Worm (Caenorhabditis elegans) whole organism, L4 larva: Measurements from ENCODE around the gene clec-227.
A peak's percentile ranks its signal among the peaks of the same experiment; 100 is the strongest.

Experiments
- D1046.2 ChIP-seq: fragments of 200-800 bp; sonication (Bioruptor generic); IDR thresholded peaks from 2 replicates; pipeline ENCODE4 v1.3.6; 2022; ENCODE audit warnings: missing genetic modification characterization, missing compliant biosample characterization
- F49E8.2 ChIP-seq: sonication (generic microtip); optimal IDR thresholded peaks from 2 replicates; lab custom pipeline; 2016; ENCODE audit warnings: missing compliant biosample characterization, mild to moderate bottlenecking, missing genetic modification characterization, borderline replicate concordance
- T26A8.4 ChIP-seq: fragments of 200-800 bp; sonication (Bioruptor generic); IDR thresholded peaks from 2 replicates; pipeline ENCODE4 v1.3.6; 2022; ENCODE audit warnings: missing genetic modification characterization, missing compliant biosample characterization
- Y105C5A.15 ChIP-seq: fragments of 200-800 bp; sonication (Bioruptor generic); IDR thresholded peaks from 2 replicates; pipeline ENCODE4 v1.3.6; 2022; ENCODE audit warnings: missing genetic modification characterization, missing compliant biosample characterization
- Y48G9A.11 ChIP-seq: fragments of 200-800 bp; sonication (Bioruptor generic); IDR thresholded peaks from 2 replicates; pipeline ENCODE4 v1.3.6; 2022; ENCODE audit warnings: missing genetic modification reagents, missing genetic modification characterization, missing compliant biosample characterization
- Y5F2A.4 ChIP-seq: fragments of 200-800 bp; sonication (Bioruptor generic); optimal IDR thresholded peaks from 2 replicates; lab custom pipeline; 2018; ENCODE audit warnings: mild to moderate bottlenecking, missing genetic modification characterization, missing compliant biosample characterization
- ZK337.2 ChIP-seq: fragments of 200-800 bp; sonication (Bioruptor generic); IDR thresholded peaks from 2 replicates; pipeline ENCODE4 v1.3.6; 2022; ENCODE audit warnings: missing genetic modification reagents, missing genetic modification characterization, missing compliant biosample characterization
- ZK546.5 ChIP-seq, 2 experiments: sonication (generic microtip); optimal IDR thresholded peaks; 2 replicates each; lab custom pipeline; 2017; ENCODE audit warnings: missing biosample characterization in 2 of 2, missing genetic modification characterization in 2 of 2
- aha-1 ChIP-seq: fragments of 150-350 bp; peaks from one replicate; lab custom pipeline; 2014; ENCODE audit warnings: missing biosample characterization, missing genetic modification characterization
- aly-2 ChIP-seq: sonication (generic microtip); optimal IDR thresholded peaks from 2 replicates; lab custom pipeline; 2018; ENCODE audit warnings: missing biosample characterization, missing genetic modification characterization
- ama-1 ChIP-seq: fragments of 150-350 bp; optimal IDR thresholded peaks from 2 replicates; lab custom pipeline; 2014; ENCODE audit warnings: inconsistent platforms, mixed read lengths
- arid-1 ChIP-seq: fragments of 200-800 bp; sonication (Bioruptor generic); conservative IDR thresholded peaks from 2 replicates; pipeline ENCODE4 v1.3.6; 2022; ENCODE audit warnings: missing genetic modification reagents, missing genetic modification characterization, missing compliant biosample characterization
- ceh-20 ChIP-seq: fragments of 200-800 bp; sonication (Bioruptor generic); IDR thresholded peaks from 2 replicates; pipeline ENCODE4 v1.3.6; 2022; ENCODE audit warnings: missing genetic modification reagents, missing genetic modification characterization, missing compliant biosample characterization
- ceh-32 ChIP-seq: sonication (generic microtip); optimal IDR thresholded peaks from 2 replicates; lab custom pipeline; 2016; ENCODE audit warnings: mild to moderate bottlenecking, missing genetic modification characterization, missing compliant biosample characterization; ENCODE audit not compliant: poor library complexity
- ceh-44 ChIP-seq: fragments of 200-800 bp; sonication (Bioruptor generic); IDR thresholded peaks from 2 replicates; pipeline ENCODE4 v1.3.6; 2022; ENCODE audit warnings: missing genetic modification reagents, missing genetic modification characterization, missing compliant biosample characterization
- ceh-82 ChIP-seq: sonication (generic microtip); optimal IDR thresholded peaks from 2 replicates; lab custom pipeline; 2017; ENCODE audit warnings: missing biosample characterization, missing genetic modification characterization
- dmd-8 ChIP-seq: fragments of 200-800 bp; sonication (Bioruptor generic); IDR thresholded peaks from 2 replicates; pipeline ENCODE4 v1.3.6; 2022; ENCODE audit warnings: missing genetic modification characterization, missing compliant biosample characterization
- duxl-1 ChIP-seq: sonication (generic microtip); optimal IDR thresholded peaks from 2 replicates; lab custom pipeline; 2016; ENCODE audit warnings: mild to moderate bottlenecking, missing genetic modification characterization, moderate library complexity, missing compliant biosample characterization; ENCODE audit not compliant: poor library complexity
- dve-1 ChIP-seq: sonication (generic microtip); optimal IDR thresholded peaks from 2 replicates; lab custom pipeline; 2017; ENCODE audit warnings: antibody characterized with exemption, mild to moderate bottlenecking, missing genetic modification characterization, missing compliant biosample characterization; ENCODE audit not compliant: insufficient read depth
- egl-27 ChIP-seq: sonication (generic microtip); optimal IDR thresholded peaks from 3 replicates; lab custom pipeline; 2017; ENCODE audit warnings: missing biosample characterization, missing genetic modification reagents, missing genetic modification characterization
- fkh-10 ChIP-seq: fragments of 150-350 bp; optimal IDR thresholded peaks from 2 replicates; lab custom pipeline; 2014; ENCODE audit warnings: missing biosample characterization, missing genetic modification reagents, missing genetic modification characterization
- fos-1 ChIP-seq: fragments of 150-350 bp; optimal IDR thresholded peaks from 2 replicates; lab custom pipeline; 2014; ENCODE audit warnings: missing biosample characterization, missing genetic modification characterization
- gei-8 ChIP-seq: fragments of 200-800 bp; sonication (Bioruptor generic); optimal IDR thresholded peaks from 2 replicates; lab custom pipeline; 2018; ENCODE audit warnings: mild to moderate bottlenecking, missing genetic modification characterization, missing compliant biosample characterization
- hlh-11 ChIP-seq: fragments of 200-800 bp; sonication (Bioruptor generic); optimal IDR thresholded peaks from 2 replicates; lab custom pipeline; 2018; ENCODE audit warnings: mild to moderate bottlenecking, missing genetic modification characterization, missing compliant biosample characterization
- hmg-1.1 ChIP-seq: fragments of 200-800 bp; sonication (Bioruptor generic); IDR thresholded peaks from 2 replicates; pipeline ENCODE4 v1.3.6; 2022; ENCODE audit warnings: missing genetic modification reagents, missing genetic modification characterization, missing compliant biosample characterization
- jun-1 ChIP-seq: fragments of 150-350 bp; optimal IDR thresholded peaks from 2 replicates; lab custom pipeline; 2014; ENCODE audit warnings: missing biosample characterization, missing genetic modification reagents, missing genetic modification characterization
- lin-1 ChIP-seq: fragments of 200-800 bp; sonication (Bioruptor generic); IDR thresholded peaks from 2 replicates; pipeline ENCODE4 v1.3.6; 2022; ENCODE audit warnings: missing genetic modification reagents, missing genetic modification characterization, missing compliant biosample characterization
- lin-15B ChIP-seq: fragments of 150-350 bp; sonication (generic microtip); optimal IDR thresholded peaks from 3 replicates; lab custom pipeline; 2014; ENCODE audit warnings: missing biosample characterization, missing genetic modification characterization
- lin-38 ChIP-seq: fragments of 200-800 bp; sonication (Bioruptor generic); IDR thresholded peaks from 2 replicates; pipeline ENCODE4 v1.3.6; 2022; ENCODE audit warnings: missing genetic modification reagents, missing genetic modification characterization, missing compliant biosample characterization
- lin-39 ChIP-seq: fragments of 150-350 bp; optimal IDR thresholded peaks from 2 replicates; lab custom pipeline; 2014; ENCODE audit warnings: missing biosample characterization, missing genetic modification reagents, missing genetic modification characterization
- madf-5 ChIP-seq, 2 experiments: fragments of 200-800 bp; sonication (Bioruptor generic); IDR thresholded peaks; 2 replicates each; pipeline ENCODE4 v1.3.6; 2022; ENCODE audit warnings: missing compliant biosample characterization in 2 of 2, missing genetic modification characterization in 2 of 2
- madf-9 ChIP-seq: fragments of 200-800 bp; sonication (Bioruptor generic); conservative IDR thresholded peaks from 2 replicates; pipeline ENCODE4 v1.3.6; 2022; ENCODE audit warnings: missing genetic modification reagents, missing genetic modification characterization, missing compliant biosample characterization
- mes-2 ChIP-seq: sonication (generic microtip); optimal IDR thresholded peaks from 2 replicates; lab custom pipeline; 2016; ENCODE audit warnings: missing genotype, mild to moderate bottlenecking, missing genetic modification characterization, missing compliant biosample characterization; ENCODE audit not compliant: poor library complexity, severe bottlenecking
- mxl-3 ChIP-seq: fragments of 200-800 bp; sonication (Bioruptor generic); optimal IDR thresholded peaks from 2 replicates; lab custom pipeline; 2018; ENCODE audit warnings: mild to moderate bottlenecking, missing genetic modification characterization, missing compliant biosample characterization
- nhr-111 ChIP-seq: fragments of 200-800 bp; sonication (Bioruptor generic); optimal IDR thresholded peaks from 2 replicates; lab custom pipeline; 2018; ENCODE audit warnings: mild to moderate bottlenecking, missing genetic modification characterization, missing compliant biosample characterization
- nhr-25 ChIP-seq: sonication (generic microtip); optimal IDR thresholded peaks from 2 replicates; lab custom pipeline; 2017; ENCODE audit warnings: missing genetic modification characterization, mild to moderate bottlenecking, missing compliant biosample characterization, antibody characterized with exemption, moderate library complexity, borderline replicate concordance; ENCODE audit not compliant: insufficient read depth
- nhr-28 ChIP-seq: fragments of 150-350 bp; optimal IDR thresholded peaks from 2 replicates; lab custom pipeline; 2014; ENCODE audit warnings: missing biosample characterization, missing genetic modification characterization
- nhr-41 ChIP-seq: fragments of 200-800 bp; sonication (Bioruptor generic); IDR thresholded peaks from 2 replicates; pipeline ENCODE4 v1.3.6; 2022; ENCODE audit warnings: missing genetic modification reagents, missing genetic modification characterization, missing compliant biosample characterization
- nhr-6 ChIP-seq: fragments of 150-350 bp; optimal IDR thresholded peaks from 2 replicates; lab custom pipeline; 2014; ENCODE audit warnings: missing biosample characterization, missing genetic modification characterization
- saeg-2 ChIP-seq: fragments of 200-800 bp; sonication (Bioruptor generic); IDR thresholded peaks from 2 replicates; pipeline ENCODE4 v1.3.6; 2022; ENCODE audit warnings: missing genetic modification reagents, missing genetic modification characterization, missing compliant biosample characterization
- sdz-12 ChIP-seq: fragments of 200-800 bp; sonication (Bioruptor generic); optimal IDR thresholded peaks from 2 replicates; lab custom pipeline; 2018; ENCODE audit warnings: mild to moderate bottlenecking, missing genetic modification characterization, missing compliant biosample characterization
- skn-1 ChIP-seq: fragments of 150-350 bp; optimal IDR thresholded peaks from 2 replicates; lab custom pipeline; 2014; ENCODE audit warnings: missing biosample characterization, missing genetic modification characterization
- snpc-1.2 ChIP-seq: fragments of 200-800 bp; sonication (Bioruptor generic); IDR thresholded peaks from 2 replicates; pipeline ENCODE4 v1.3.6; 2022; ENCODE audit warnings: missing genetic modification reagents, missing genetic modification characterization, missing compliant biosample characterization
- snpc-4 ChIP-seq: fragments of 150-350 bp; optimal IDR thresholded peaks from 2 replicates; lab custom pipeline; 2014; ENCODE audit warnings: missing biosample characterization, missing genetic modification characterization
- spr-1 ChIP-seq: sonication (generic microtip); optimal IDR thresholded peaks from 2 replicates; lab custom pipeline; 2016; ENCODE audit warnings: mild to moderate bottlenecking, missing genetic modification characterization, missing compliant biosample characterization
- tra-1 ChIP-seq: fragments of 200-800 bp; sonication (Bioruptor generic); IDR thresholded peaks from 2 replicates; pipeline ENCODE4 v1.3.6; 2022; ENCODE audit warnings: missing genetic modification reagents, missing genetic modification characterization, missing compliant biosample characterization
- unc-130 ChIP-seq: sonication (generic microtip); optimal IDR thresholded peaks from 2 replicates; lab custom pipeline; 2016; ENCODE audit warnings: missing genetic modification reagents, missing genetic modification characterization, missing compliant biosample characterization
- vab-7 ChIP-seq: fragments of 200-800 bp; sonication (Bioruptor generic); IDR thresholded peaks from 2 replicates; pipeline ENCODE4 v1.3.6; 2022; ENCODE audit warnings: missing genetic modification reagents, missing genetic modification characterization, missing compliant biosample characterization
- zag-1 ChIP-seq: fragments of 150-350 bp; optimal IDR thresholded peaks from 2 replicates; lab custom pipeline; 2014; ENCODE audit warnings: missing biosample characterization, missing genetic modification characterization
- zfp-3 ChIP-seq: fragments of 200-800 bp; sonication (Bioruptor generic); conservative IDR thresholded peaks from 2 replicates; pipeline ENCODE4 v1.3.6; 2022; ENCODE audit warnings: missing genetic modification reagents, missing genetic modification characterization, missing compliant biosample characterization
- zip-2 ChIP-seq: fragments of 150-350 bp; optimal IDR thresholded peaks from 2 replicates; lab custom pipeline; 2014; ENCODE audit warnings: missing biosample characterization, missing genetic modification characterization
- ztf-11 ChIP-seq: fragments of 150-350 bp; optimal IDR thresholded peaks from 2 replicates; lab custom pipeline; 2014; ENCODE audit warnings: missing biosample characterization, missing genetic modification characterization

clec-227 gene

DNA sequence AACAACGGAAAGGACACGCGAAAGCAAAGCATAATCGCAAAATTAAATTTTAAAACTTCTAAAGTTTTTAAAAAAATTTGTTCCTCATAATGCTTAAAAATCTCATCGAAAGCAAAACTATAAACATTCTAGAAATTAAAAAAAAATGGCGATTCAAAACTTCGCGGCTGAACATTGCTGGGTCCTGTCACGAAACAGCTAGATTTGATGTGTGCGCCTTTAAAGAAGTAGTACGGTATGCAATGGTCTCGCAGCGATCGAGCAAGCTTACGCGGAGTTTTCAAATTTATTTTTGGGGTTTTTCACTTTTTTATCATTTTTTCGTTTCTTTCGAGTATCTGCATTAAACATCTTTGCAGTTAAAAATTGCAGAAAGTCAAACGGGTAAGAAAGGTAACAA, 15.3 kb upstream of the clec-227 start, which contains the start of gene coh-3:
Gene coh-3, plus strand, starts transcription at position 353 of the 400 bp plus-strand sequence.
- TF ChIP-seq hmg-1.1 (no peak), Y48G9A.11 (GFP tag; lab: Robert Waterston, UW) (peak; percentile 62; the same call in 1 of the 2 replicates), nhr-111 (GFP tag; lab: Kevin White, UChicago) (no peak), Y105C5A.15 (GFP tag; lab: Robert Waterston, UW) (no peak), dve-1 (tag; lab: Kevin White, UChicago) (no peak), lin-38 (GFP tag; lab: Robert Waterston, UW) (peak; percentile 52), D1046.2 (GFP tag; lab: Robert Waterston, UW) (no peak), fos-1 (no peak), snpc-4 (no peak), zfp-3 (GFP tag; lab: Robert Waterston, UW) (no peak), mes-2 (tag; lab: Kevin White, UChicago) (peak; percentile 10), snpc-1.2 (GFP tag; lab: Robert Waterston, UW) (peak; percentile 75; the same call in 1 of the 2 replicates), ceh-82 (tag; lab: Kevin White, UChicago) (no peak), lin-15B (tag; lab: Kevin White, UChicago) (no peak), spr-1 (tag; lab: Kevin White, UChicago) (no peak), nhr-6 (tag; lab: Kevin White, UChicago) (no peak), jun-1 (tag; lab: Kevin White, UChicago) (no peak), saeg-2 (GFP tag; lab: Robert Waterston, UW) (no peak), zag-1 (no peak), tra-1 (GFP tag; lab: Robert Waterston, UW) (no peak), gei-8 (GFP tag; lab: Kevin White, UChicago) (no peak), lin-39 (tag; lab: Kevin White, UChicago) (no peak), ZK337.2 (GFP tag; lab: Robert Waterston, UW) (no peak), aly-2 (tag; lab: Kevin White, UChicago) (no peak), ztf-11 (tag; lab: Kevin White, UChicago) (no peak), vab-7 (no peak), T26A8.4 (GFP tag; lab: Robert Waterston, UW) (no peak), lin-1 (GFP tag; lab: Robert Waterston, UW) (no peak), ama-1 (no peak), mxl-3 (no peak), sdz-12 (no peak), duxl-1 (tag; lab: Kevin White, UChicago) (no peak), nhr-41 (GFP tag; lab: Robert Waterston, UW) (no peak), egl-27 (tag; lab: Kevin White, UChicago) (no peak), Y5F2A.4 (GFP tag; lab: Kevin White, UChicago) (no peak), madf-5 (GFP tag; IDR thresholded peaks at IDR 0.05; lab: Robert Waterston, UW) (no peak), ceh-44 (GFP tag; lab: Robert Waterston, UW) (no peak), zip-2 (tag; lab: Kevin White, UChicago) (no peak), hlh-11 (tag; lab: Kevin White, UChicago) (no peak), fkh-10 (GFP tag; lab: Kevin White, UChicago) (no peak), skn-1 (tag; lab: Kevin White, UChicago) (no peak), aha-1 (no peak), nhr-28 (tag; lab: Kevin White, UChicago) (no peak), ceh-20 (no peak), nhr-25 (tag; lab: Kevin White, UChicago) (no peak), arid-1 (GFP tag; lab: Robert Waterston, UW) (peak; percentile 51; the same call in 1 of the 2 replicates), ZK546.5 (tag; optimal IDR thresholded peaks at IDR 0.05; lab: Kevin White, UChicago) (no peak), ceh-32 (tag; lab: Kevin White, UChicago) (no peak), F49E8.2 (peak; percentile 85), madf-9 (GFP tag; lab: Robert Waterston, UW) (no peak), dmd-8 (GFP tag; lab: Robert Waterston, UW) (no peak), unc-130 (GFP tag; lab: Kevin White, UChicago) (peak; percentile 74)
